Worm (Caenorhabditis elegans) whole organism, L2 larva: ENCODE results near the gene Y102A11A.1.

ENCODE experiments used
- R02D3.7 ChIP-seq: fragments of 150-350 bp; optimal IDR thresholded peaks from 2 replicates; lab custom pipeline; 2014; ENCODE audit warnings: missing biosample characterization, missing genetic modification characterization
- ama-1 ChIP-seq: fragments of 150-350 bp; optimal IDR thresholded peaks from 2 replicates; lab custom pipeline; 2018; ENCODE audit warnings: inconsistent platforms
- blmp-1 ChIP-seq: sonication (generic microtip); optimal IDR thresholded peaks from 2 replicates; lab custom pipeline; 2017; ENCODE audit warnings: missing genetic modification characterization, mild to moderate bottlenecking, missing compliant biosample characterization, antibody characterized with exemption, moderate library complexity; ENCODE audit not compliant: insufficient read depth
- ceh-82 ChIP-seq: fragments of 150-350 bp; optimal IDR thresholded peaks from 2 replicates; lab custom pipeline; 2014; ENCODE audit warnings: missing biosample characterization, missing genetic modification characterization
- nhr-77 ChIP-seq: fragments of 150-350 bp; optimal IDR thresholded peaks from 2 replicates; lab custom pipeline; 2014; ENCODE audit warnings: missing biosample characterization, missing genetic modification characterization
- sma-3 ChIP-seq: sonication (generic microtip); optimal IDR thresholded peaks from 2 replicates; lab custom pipeline; 2016; ENCODE audit warnings: missing genetic modification reagents, missing genetic modification characterization, missing compliant biosample characterization
- unc-39 ChIP-seq: fragments of 150-350 bp; optimal IDR thresholded peaks from 2 replicates; lab custom pipeline; 2014; ENCODE audit warnings: missing biosample characterization, missing genetic modification characterization
- ztf-11 ChIP-seq: sonication (generic microtip); optimal IDR thresholded peaks from 2 replicates; lab custom pipeline; 2017; ENCODE audit warnings: missing biosample characterization, missing genetic modification characterization

ce11 chrX:2030871-2031270 lies 20.8 kb upstream of the Y102A11A.1 start:
- TF ChIP-seq R02D3.7 (tag; lab: Kevin White, UChicago) (no peak), blmp-1 (no peak), unc-39 (tag; lab: Kevin White, UChicago) (no peak), ama-1 (lab: Kevin White, UChicago) (no peak), ceh-82 (no peak), sma-3 (no peak), nhr-77 (tag; lab: Kevin White, UChicago) (no peak), ztf-11 (tag; lab: Kevin White, UChicago) (no peak)
